Worm (Caenorhabditis elegans) whole organism, mixed stage, embryonic: ENCODE results near the gene Y51A2A.4.

ENCODE experiments used
- M03D4.4 ChIP-seq: sonication (generic microtip); optimal IDR thresholded peaks from 2 replicates; lab custom pipeline; 2017; ENCODE audit warnings: mild to moderate bottlenecking, missing genetic modification characterization, missing compliant biosample characterization
- ces-1 ChIP-seq: fragments of 150-350 bp; optimal IDR thresholded peaks from 2 replicates; lab custom pipeline; 2014; ENCODE audit warnings: missing biosample characterization, missing genetic modification reagents, missing genetic modification characterization
- elt-1 ChIP-seq: sonication (generic microtip); optimal IDR thresholded peaks from 2 replicates; lab custom pipeline; 2017; ENCODE audit warnings: missing genetic modification characterization, mild to moderate bottlenecking, missing compliant biosample characterization, antibody characterized with exemption, moderate library complexity, borderline replicate concordance; ENCODE audit not compliant: insufficient read depth
- flh-1 ChIP-seq: fragments of 200-800 bp; sonication (Bioruptor generic); optimal IDR thresholded peaks from 2 replicates; lab custom pipeline; 2018; ENCODE audit warnings: mild to moderate bottlenecking, missing genetic modification characterization, moderate library complexity, missing compliant biosample characterization
- lin-13 ChIP-seq: fragments of 150-350 bp; optimal IDR thresholded peaks from 2 replicates; lab custom pipeline; 2014; ENCODE audit warnings: missing biosample characterization, missing genetic modification characterization
- lsy-2 ChIP-seq: fragments of 150-350 bp; optimal IDR thresholded peaks from 2 replicates; lab custom pipeline; 2014; ENCODE audit warnings: missing biosample characterization, missing genetic modification characterization
- mep-1 ChIP-seq: fragments of 150-350 bp; optimal IDR thresholded peaks from 2 replicates; lab custom pipeline; 2017; ENCODE audit warnings: missing biosample characterization, missing genetic modification reagents, missing genetic modification characterization, inconsistent platforms
- nhr-12 ChIP-seq: fragments of 150-350 bp; optimal IDR thresholded peaks from 2 replicates; lab custom pipeline; 2014; ENCODE audit warnings: missing biosample characterization, missing genetic modification characterization
- nhr-237 ChIP-seq: fragments of 150-350 bp; optimal IDR thresholded peaks from 2 replicates; lab custom pipeline; 2014; ENCODE audit warnings: missing biosample characterization, missing genetic modification characterization
- sptf-1 ChIP-seq: sonication (generic microtip); optimal IDR thresholded peaks from 2 replicates; lab custom pipeline; 2017; ENCODE audit warnings: mild to moderate bottlenecking, missing genetic modification characterization, moderate library complexity, missing compliant biosample characterization
- unc-39 ChIP-seq: fragments of 150-350 bp; optimal IDR thresholded peaks from 2 replicates; lab custom pipeline; 2014; ENCODE audit warnings: missing biosample characterization, missing genetic modification characterization
- unc-62 ChIP-seq: fragments of 150-350 bp; optimal IDR thresholded peaks from 2 replicates; lab custom pipeline; 2014; ENCODE audit warnings: missing biosample characterization, missing genetic modification reagents, missing genetic modification characterization

DNA sequence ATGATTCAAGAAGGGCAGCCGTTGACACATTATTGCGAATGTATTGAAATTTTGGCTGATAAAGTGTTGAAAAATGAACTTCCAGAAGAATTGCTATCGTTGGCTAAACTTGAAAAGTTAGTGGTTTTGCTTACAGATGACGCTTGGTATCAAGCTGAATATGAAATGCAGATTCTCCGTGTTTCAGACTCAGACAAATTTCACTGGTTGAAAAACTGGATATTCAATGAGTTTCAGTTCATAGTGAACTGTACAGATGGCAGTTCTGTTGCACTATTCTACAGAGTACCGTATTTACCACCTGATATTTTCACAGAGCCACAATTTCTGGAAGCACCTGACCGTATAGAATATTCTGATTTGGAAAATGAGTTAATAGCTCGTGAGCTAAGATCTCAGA, 8.6 kb downstream of the Y51A2A.4 start:
- TF ChIP-seq mep-1 (no peak), unc-62 (GFP tag; lab: Kevin White, UChicago) (no peak), M03D4.4 (no peak), flh-1 (no peak), ces-1 (no peak), elt-1 (tag; lab: Kevin White, UChicago) (no peak), lsy-2 (tag; lab: Kevin White, UChicago) (no peak), nhr-237 (tag; lab: Kevin White, UChicago) (no peak), nhr-12 (no peak), sptf-1 (no peak), unc-39 (tag; lab: Kevin White, UChicago) (no peak), lin-13 (tag; lab: Kevin White, UChicago) (no peak)
